Worm (Caenorhabditis elegans): ENCODE data around the gene K09C4.7.

K09C4.7 gene

ce11 chrX:3315014-3315413 lies 42.3 kb downstream of the K09C4.7 start, which contains the start of gene ddr-2:
TSS of gene ddr-2 (plus strand) at chrX:3315314.
- TF ChIP-seq mbf-1 (tag; optimal IDR thresholded peaks at IDR 0.05) (no peak), nhr-237 (tag; optimal IDR thresholded peaks at IDR 0.05) (no peak), lin-39 (tag; optimal IDR thresholded peaks at IDR 0.05) (no peak), ceh-16 (tag; optimal IDR thresholded peaks at IDR 0.05) (no peak), ztf-11 (tag; optimal IDR thresholded peaks at IDR 0.05) (no peak), unc-55 (GFP tag; optimal IDR thresholded peaks at IDR 0.05) (no peak), alr-1 (tag; optimal IDR thresholded peaks at IDR 0.05) (no peak), skn-1 (tag; optimal IDR thresholded peaks at IDR 0.05) (no peak), mab-5 (tag; optimal IDR thresholded peaks at IDR 0.05) (no peak), lsy-2 (tag; optimal IDR thresholded peaks at IDR 0.05) (no peak), nhr-77 (tag; optimal IDR thresholded peaks at IDR 0.05) (no peak), crh-2 (tag; optimal IDR thresholded peaks at IDR 0.05) (no peak), mdl-1 (tag; optimal IDR thresholded peaks at IDR 0.05) (no peak), nhr-25 (tag; optimal IDR thresholded peaks at IDR 0.05) (no peak), nhr-23 (tag; optimal IDR thresholded peaks at IDR 0.05) (no peak), elt-1 (tag; optimal IDR thresholded peaks at IDR 0.05) (no peak), snpc-4 (tag; optimal IDR thresholded peaks at IDR 0.05) (no peak), dmd-4 (tag; optimal IDR thresholded peaks at IDR 0.05) (no peak), gmeb-1 (tag; optimal IDR thresholded peaks at IDR 0.05) (no peak), unc-39 (tag; optimal IDR thresholded peaks at IDR 0.05) (no peak)

ce11 chrX:3315891-3316657 lies 43.4 kb downstream of the K09C4.7 start:
- TF ChIP-seq lin-11 (tag; optimal IDR thresholded peaks at IDR 0.05) (no peak), mab-5 (tag; optimal IDR thresholded peaks at IDR 0.05) (no peak), fos-1 (tag; optimal IDR thresholded peaks at IDR 0.05) (no peak), ztf-1 (GFP tag; conservative IDR thresholded peaks at IDR 0.05) (no peak), nhr-237 (tag; optimal IDR thresholded peaks at IDR 0.05) (no peak), snpc-4 (tag; optimal IDR thresholded peaks at IDR 0.05) (no peak), sem-4 (tag; optimal IDR thresholded peaks at IDR 0.05) (no peak), nhr-129 (tag; optimal IDR thresholded peaks at IDR 0.05) (no peak), R02D3.7 (tag; optimal IDR thresholded peaks at IDR 0.05) (no peak), nhr-6 (tag; optimal IDR thresholded peaks at IDR 0.05) (no peak), peb-1 (tag; optimal IDR thresholded peaks at IDR 0.05) (no peak), unc-55 (GFP tag; optimal IDR thresholded peaks at IDR 0.05) (no peak), skn-1 (tag; optimal IDR thresholded peaks at IDR 0.05) (no peak), blmp-1 (tag; optimal IDR thresholded peaks at IDR 0.05; ENCODE audit: insufficient read depth) (no peak), Y55F3AM.14 (GFP tag; optimal IDR thresholded peaks at IDR 0.05) (no peak), mbf-1 (tag; optimal IDR thresholded peaks at IDR 0.05) (no peak), dmd-4 (tag; optimal IDR thresholded peaks at IDR 0.05) (no peak), gmeb-1 (tag; optimal IDR thresholded peaks at IDR 0.05) (no peak)

ce11 chrX:3316830-3317229 lies 44.1 kb downstream of the K09C4.7 start:
- TF ChIP-seq fos-1 (tag; optimal IDR thresholded peaks at IDR 0.05) = no peak
- no peak for TF ChIP-seq lin-39 (tag; optimal IDR thresholded peaks at IDR 0.05)

Measured in whole organism, L2 larva.